Fruit fly (Drosophila melanogaster) whole organism, embryonic: ENCODE measurements around the gene CG15170.

Experiments
- BtbVII ChIP-seq: fragments of 200-800 bp; sonication (Bioruptor generic); optimal IDR thresholded peaks from 3 replicates; lab custom pipeline; 2017; ENCODE audit warnings: missing biosample characterization, mild to moderate bottlenecking, missing genetic modification characterization
- Bteb2 ChIP-seq: fragments of 200-800 bp; sonication (Bioruptor generic); optimal IDR thresholded peaks from 2 replicates; lab custom pipeline; 2016; ENCODE audit warnings: missing biosample characterization, missing genetic modification characterization
- CG10543 ChIP-seq: fragments of 200-800 bp; sonication (Bioruptor generic); optimal IDR thresholded peaks from 3 replicates; lab custom pipeline; 2017; ENCODE audit warnings: missing biosample characterization, mild to moderate bottlenecking, missing genetic modification characterization, moderate library complexity
- CG12104 ChIP-seq: fragments of 200-800 bp; sonication (Bioruptor generic); optimal IDR thresholded peaks from 3 replicates; lab custom pipeline; 2016; ENCODE audit warnings: missing biosample characterization, missing genetic modification characterization
- CG12219 ChIP-seq: fragments of 200-800 bp; sonication (Bioruptor generic); optimal IDR thresholded peaks from 3 replicates; lab custom pipeline; 2018; ENCODE audit warnings: missing biosample characterization, mild to moderate bottlenecking, missing genetic modification characterization
- CG13296 ChIP-seq: fragments of 200-800 bp; sonication (Bioruptor generic); optimal IDR thresholded peaks from 3 replicates; lab custom pipeline; 2018; ENCODE audit warnings: missing biosample characterization, mild to moderate bottlenecking, missing genetic modification characterization
- CG13624 ChIP-seq: fragments of 200-800 bp; sonication (Bioruptor generic); optimal IDR thresholded peaks from 2 replicates; lab custom pipeline; 2016; ENCODE audit warnings: missing biosample characterization, missing genetic modification characterization
- CG14014 ChIP-seq: fragments of 200-800 bp; sonication (Bioruptor generic); IDR thresholded peaks from 2 replicates; pipeline ENCODE4 v1.3.6; 2022; ENCODE audit warnings: missing biosample characterization, missing genetic modification characterization
- CG14667 ChIP-seq: fragments of 200-800 bp; sonication (Bioruptor generic); IDR thresholded peaks from 2 replicates; pipeline ENCODE4 v1.3.6; 2022; ENCODE audit warnings: missing biosample characterization, missing genetic modification characterization
- CG15514 ChIP-seq: fragments of 200-800 bp; sonication (Bioruptor generic); optimal IDR thresholded peaks from 3 replicates; lab custom pipeline; 2017; ENCODE audit warnings: missing biosample characterization, missing genetic modification characterization, mild to moderate bottlenecking, moderate library complexity, missing genetic modification reagents
- CG2116 ChIP-seq: fragments of 200-800 bp; sonication (Bioruptor generic); optimal IDR thresholded peaks from 3 replicates; lab custom pipeline; 2018; ENCODE audit warnings: missing biosample characterization, mild to moderate bottlenecking, missing genetic modification characterization
- CG2875 ChIP-seq: fragments of 200-800 bp; sonication (Bioruptor generic); optimal IDR thresholded peaks from 2 replicates; lab custom pipeline; 2017; ENCODE audit warnings: missing biosample characterization, mild to moderate bottlenecking, missing genetic modification characterization, missing genetic modification reagents
- CG31441 ChIP-seq: fragments of 200-800 bp; sonication (Bioruptor generic); IDR thresholded peaks from 2 replicates; pipeline ENCODE4 v1.3.6; 2022; ENCODE audit warnings: missing biosample characterization, missing genetic modification characterization
- CG33557 ChIP-seq: fragments of 200-800 bp; sonication (Bioruptor generic); optimal IDR thresholded peaks from 2 replicates; lab custom pipeline; 2019; ENCODE audit warnings: missing biosample characterization, mild to moderate bottlenecking, missing genetic modification characterization, moderate library complexity
- CG3726 ChIP-seq: fragments of 200-800 bp; sonication (Bioruptor generic); IDR thresholded peaks from 3 replicates; pipeline ENCODE4, ENCODE4 v1.3.6; 2022; ENCODE audit warnings: missing biosample characterization, missing genetic modification characterization
- CG4707 ChIP-seq: fragments of 200-800 bp; sonication (Bioruptor generic); optimal IDR thresholded peaks from 2 replicates; lab custom pipeline; 2018; ENCODE audit warnings: missing biosample characterization, mild to moderate bottlenecking, missing genetic modification characterization, moderate library complexity
- CG6175 ChIP-seq: fragments of 200-800 bp; sonication (Bioruptor generic); IDR thresholded peaks from 3 replicates; pipeline ENCODE4 v1.3.6; 2022; ENCODE audit warnings: missing biosample characterization, missing genetic modification characterization
- CG8924 ChIP-seq: fragments of 200-800 bp; optimal IDR thresholded peaks from 3 replicates; lab custom pipeline; 2019; ENCODE audit warnings: missing biosample characterization, mild to moderate bottlenecking, missing genetic modification characterization, moderate library complexity
- CG9437 ChIP-seq: fragments of 200-800 bp; sonication (Bioruptor generic); optimal IDR thresholded peaks from 2 replicates; lab custom pipeline; 2018; ENCODE audit warnings: missing biosample characterization, mild to moderate bottlenecking, missing genetic modification characterization
- CG9797 ChIP-seq: fragments of 200-800 bp; sonication (Bioruptor generic); optimal IDR thresholded peaks from 3 replicates; lab custom pipeline; 2018; ENCODE audit warnings: missing biosample characterization, mild to moderate bottlenecking, missing genetic modification characterization
- Dp ChIP-seq: fragments of 200-800 bp; sonication (Bioruptor generic); optimal IDR thresholded peaks from 2 replicates; lab custom pipeline; 2018; ENCODE audit warnings: missing biosample characterization, mild to moderate bottlenecking, missing genetic modification characterization, moderate library complexity
- Dref ChIP-seq: fragments of 200-800 bp; sonication (Bioruptor generic); IDR thresholded peaks from 2 replicates; pipeline ENCODE4 v1.3.6; 2022; ENCODE audit warnings: missing biosample characterization, missing genetic modification characterization
- E2f1 ChIP-seq: fragments of 200-800 bp; sonication (Bioruptor generic); IDR thresholded peaks from 2 replicates; pipeline ENCODE4 v1.3.6; 2022; ENCODE audit warnings: missing biosample characterization, missing genetic modification characterization
- Hr3 ChIP-seq: fragments of 200-800 bp; sonication (Bioruptor generic); optimal IDR thresholded peaks from 3 replicates; lab custom pipeline; 2016; ENCODE audit warnings: missing biosample characterization, missing genetic modification characterization
- Lhr ChIP-seq: fragments of 200-800 bp; sonication (Bioruptor generic); optimal IDR thresholded peaks from 3 replicates; lab custom pipeline; 2017; ENCODE audit warnings: mild to moderate bottlenecking, missing biosample characterization, missing genetic modification reagents, missing genetic modification characterization
- Lpt ChIP-seq: fragments of >200 bp; optimal IDR thresholded peaks from 2 replicates; lab custom pipeline; 2018; ENCODE audit warnings: missing biosample characterization, missing genetic modification characterization
- NFAT ChIP-seq: fragments of 200-800 bp; sonication (Bioruptor generic); IDR thresholded peaks from 2 replicates; pipeline ENCODE4 v1.3.6; 2022; ENCODE audit warnings: missing biosample characterization, missing genetic modification characterization
- Nf-YA ChIP-seq: fragments of 200-800 bp; sonication (Bioruptor generic); IDR thresholded peaks from 2 replicates; pipeline ENCODE4 v1.3.6; 2022; ENCODE audit warnings: missing biosample characterization, missing genetic modification characterization
- NfI ChIP-seq: fragments of 200-800 bp; sonication (Bioruptor generic); optimal IDR thresholded peaks from 3 replicates; lab custom pipeline; 2018; ENCODE audit warnings: missing biosample characterization, mild to moderate bottlenecking, missing genetic modification characterization, moderate library complexity
- Oaz ChIP-seq: fragments of 200-800 bp; sonication (Bioruptor generic); IDR thresholded peaks from 2 replicates; pipeline ENCODE4 v1.3.6; 2022; ENCODE audit warnings: missing biosample characterization, missing genetic modification characterization
- ash1 ChIP-seq: fragments of 200-800 bp; sonication (Bioruptor generic); optimal IDR thresholded peaks from 2 replicates; lab custom pipeline; 2018; ENCODE audit warnings: missing biosample characterization, mild to moderate bottlenecking, missing genetic modification characterization
- bcd ChIP-seq: fragments of 200-800 bp; sonication (Bioruptor generic); optimal IDR thresholded peaks from 2 replicates; lab custom pipeline; 2017; ENCODE audit warnings: missing biosample characterization, mild to moderate bottlenecking, missing genetic modification characterization
- bowl ChIP-seq: fragments of 200-800 bp; sonication (Bioruptor generic); IDR thresholded peaks from 2 replicates; pipeline ENCODE4 v1.3.6; 2022; ENCODE audit warnings: missing biosample characterization, missing genetic modification characterization
- btn ChIP-seq: fragments of 200-800 bp; sonication (Bioruptor generic); optimal IDR thresholded peaks from 2 replicates; lab custom pipeline; 2016; ENCODE audit warnings: missing biosample characterization, missing genetic modification characterization
- dmrt11E ChIP-seq: fragments of 200-800 bp; sonication (Bioruptor generic); optimal IDR thresholded peaks from 3 replicates; lab custom pipeline; 2018; ENCODE audit warnings: missing biosample characterization, mild to moderate bottlenecking, missing genetic modification characterization, moderate library complexity
- dmrt99B ChIP-seq: fragments of 200-800 bp; sonication (Bioruptor generic); optimal IDR thresholded peaks from 2 replicates; lab custom pipeline; 2018; ENCODE audit warnings: missing biosample characterization, mild to moderate bottlenecking, missing genetic modification characterization, moderate library complexity
- eyg ChIP-seq: fragments of 200-800 bp; sonication (Bioruptor generic); optimal IDR thresholded peaks from 3 replicates; lab custom pipeline; 2016; ENCODE audit warnings: missing biosample characterization, missing genetic modification characterization
- gfzf ChIP-seq: fragments of 200-800 bp; sonication (Bioruptor generic); optimal IDR thresholded peaks from 2 replicates; lab custom pipeline; 2016; ENCODE audit warnings: missing biosample characterization, mild to moderate bottlenecking, missing genetic modification characterization, moderate library complexity
- jigr1 ChIP-seq: fragments of 200-800 bp; sonication (Bioruptor generic); IDR thresholded peaks from 3 replicates; pipeline ENCODE4 v1.3.6; 2022; ENCODE audit warnings: missing biosample characterization, missing genetic modification characterization
- kay ChIP-seq: fragments of 200-800 bp; sonication (Bioruptor generic); optimal IDR thresholded peaks from 2 replicates; lab custom pipeline; 2016; ENCODE audit warnings: missing biosample characterization, missing genetic modification characterization
- lbe ChIP-seq: fragments of 200-800 bp; sonication (Bioruptor generic); optimal IDR thresholded peaks from 2 replicates; lab custom pipeline; 2016; ENCODE audit warnings: missing biosample characterization, mild to moderate bottlenecking, missing genetic modification characterization
- lilli ChIP-seq: fragments of 200-800 bp; sonication (Bioruptor generic); optimal IDR thresholded peaks from 3 replicates; lab custom pipeline; 2016; ENCODE audit warnings: missing biosample characterization, missing genetic modification characterization
- mam ChIP-seq: fragments of 200-800 bp; sonication (Bioruptor generic); optimal IDR thresholded peaks from 3 replicates; lab custom pipeline; 2016; ENCODE audit warnings: missing biosample characterization, missing genetic modification characterization
- oc ChIP-seq: fragments of 200-800 bp; sonication (Bioruptor generic); optimal IDR thresholded peaks from 2 replicates; lab custom pipeline; 2018; ENCODE audit warnings: missing biosample characterization, mild to moderate bottlenecking, missing genetic modification characterization, moderate library complexity
- org-1 ChIP-seq: fragments of 200-800 bp; sonication (Bioruptor generic); optimal IDR thresholded peaks from 2 replicates; lab custom pipeline; 2017; ENCODE audit warnings: missing biosample characterization, missing genetic modification characterization
- peb ChIP-seq: fragments of 200-800 bp; sonication (Bioruptor generic); IDR thresholded peaks from 2 replicates; pipeline ENCODE4 v1.3.6; 2022; ENCODE audit warnings: missing biosample characterization, missing genetic modification characterization
- pita ChIP-seq: fragments of 200-800 bp; sonication (Bioruptor generic); optimal IDR thresholded peaks from 2 replicates; lab custom pipeline; 2017; ENCODE audit warnings: missing biosample characterization, mild to moderate bottlenecking, missing genetic modification characterization
- row ChIP-seq: fragments of 200-800 bp; sonication (Bioruptor generic); IDR thresholded peaks from 3 replicates; pipeline ENCODE4 v1.3.6; 2022; ENCODE audit warnings: missing biosample characterization, missing genetic modification characterization
- slbo ChIP-seq: fragments of 200-800 bp; sonication (Bioruptor generic); IDR thresholded peaks from 2 replicates; pipeline ENCODE4 v1.3.6; 2022; ENCODE audit warnings: missing biosample characterization, missing genetic modification characterization
- so ChIP-seq: fragments of 200-800 bp; sonication (Bioruptor generic); IDR thresholded peaks from 3 replicates; pipeline ENCODE4 v1.3.6; 2022; ENCODE audit warnings: missing biosample characterization, missing genetic modification characterization
- twi ChIP-seq: fragments of 200-800 bp; optimal IDR thresholded peaks from 2 replicates; lab custom pipeline; 2019; ENCODE audit warnings: missing biosample characterization, mild to moderate bottlenecking, missing genetic modification characterization, moderate library complexity
- yki ChIP-seq: fragments of >200 bp; optimal IDR thresholded peaks from 3 replicates; lab custom pipeline; 2018

Gene CG15170

DNA sequence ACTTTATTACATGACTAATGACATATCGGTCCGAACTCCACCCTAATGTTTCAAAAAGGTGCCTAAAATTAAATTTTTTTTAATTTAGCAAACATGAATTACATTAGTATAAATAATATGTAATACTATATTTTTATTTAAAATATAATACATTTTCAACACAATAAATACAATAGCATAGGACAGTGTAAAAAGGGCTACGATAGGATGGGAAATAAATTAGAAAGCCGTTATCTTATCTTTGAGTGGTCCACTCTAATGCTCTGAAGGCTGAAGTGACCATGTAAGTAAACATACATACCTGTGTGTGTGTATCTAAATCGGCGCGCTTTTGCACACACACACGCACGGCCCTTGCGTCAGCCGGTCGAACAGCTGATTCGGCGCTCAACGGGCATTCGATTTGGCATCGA is 12.9 kb upstream of the CG15170 start, which contains the start of gene CG31793 (continued):
- peak; percentile 25 for TF ChIP-seq lilli
- TF ChIP-seq kay (GFP tag; lab: Kevin White, UChicago) = no peak
- TF ChIP-seq Dref (GFP tag; lab: Robert Waterston, UW) = no peak
- TF ChIP-seq Bteb2 (GFP tag; lab: Kevin White, UChicago) = no peak
- TF ChIP-seq row (GFP tag; lab: Robert Waterston, UW) = peak; percentile 67
- TF ChIP-seq NFAT = peak; percentile 41; the same call in 1 of the 2 replicates
- no peak for TF ChIP-seq org-1 (GFP tag; lab: Kevin White, UChicago)
- peak; percentile 67 for TF ChIP-seq CG8924 (tag; lab: Kevin White, UChicago)
- TF ChIP-seq eyg (GFP tag; lab: Kevin White, UChicago) = no peak
- peak; percentile 40 for TF ChIP-seq CG9437 (GFP tag; lab: Kevin White, UChicago)
- peak; percentile 68 for TF ChIP-seq CG31441 (GFP tag; lab: Robert Waterston, UW)
- no peak for TF ChIP-seq CG14667
- peak; percentile 65 for TF ChIP-seq BtbVII (GFP tag; lab: Kevin White, UChicago)
- TF ChIP-seq E2f1 (GFP tag; lab: Robert Waterston, UW) = peak; percentile 25; the same call in 1 of the 2 replicates
- no peak for TF ChIP-seq dmrt11E (tag; lab: Kevin White, UChicago)
- no peak for TF ChIP-seq Lpt (GFP tag; lab: Kevin White, UChicago)
- no peak for TF ChIP-seq peb
- TF ChIP-seq jigr1 = no peak
- TF ChIP-seq CG3726 (GFP tag; lab: Robert Waterston, UW) = no peak
- TF ChIP-seq pita (GFP tag; lab: Kevin White, UChicago) = no peak
- TF ChIP-seq btn (GFP tag; lab: Kevin White, UChicago) = no peak
- TF ChIP-seq CG2116 (GFP tag; lab: Kevin White, UChicago) = peak; percentile 1
- peak; percentile 58 for TF ChIP-seq dmrt99B (tag; lab: Kevin White, UChicago)
- peak; percentile 10 for TF ChIP-seq CG12104 (GFP tag; lab: Kevin White, UChicago)
- peak; percentile 58 for TF ChIP-seq NfI
- TF ChIP-seq mam (GFP tag; lab: Kevin White, UChicago) = no peak
- TF ChIP-seq CG6175 = no peak
- TF ChIP-seq Nf-YA = no peak
- TF ChIP-seq bcd = peak; percentile 31
- no peak for TF ChIP-seq CG9797 (GFP tag; lab: Kevin White, UChicago)
- TF ChIP-seq Lhr (GFP tag; lab: Kevin White, UChicago) = no peak
- TF ChIP-seq CG12219 = peak; percentile 7
- no peak for TF ChIP-seq oc (tag; lab: Kevin White, UChicago)
- no peak for TF ChIP-seq yki (lab: Kevin White, UChicago)
- TF ChIP-seq CG13296 (GFP tag; lab: Kevin White, UChicago) = peak; percentile 76
- peak; percentile 24 for TF ChIP-seq Hr3 (GFP tag; lab: Kevin White, UChicago)
- TF ChIP-seq so (GFP tag; lab: Robert Waterston, UW) = no peak
- TF ChIP-seq ash1 (GFP tag; lab: Kevin White, UChicago) = no peak
- TF ChIP-seq CG10543 (GFP tag; lab: Kevin White, UChicago) = peak; percentile 67
- peak; percentile 47; the same call in 1 of the 2 replicates for TF ChIP-seq slbo (GFP tag; lab: Robert Waterston, UW)
- peak; percentile 2 for TF ChIP-seq CG13624 (GFP tag; lab: Kevin White, UChicago)
- TF ChIP-seq Oaz (GFP tag; lab: Robert Waterston, UW) = no peak
- peak; percentile 3 for TF ChIP-seq Dp
- peak; percentile 59 for TF ChIP-seq CG15514 (GFP tag; lab: Kevin White, UChicago)
- TF ChIP-seq CG2875 (GFP tag; lab: Kevin White, UChicago) = no peak
- no peak for TF ChIP-seq bowl (GFP tag; lab: Robert Waterston, UW)
- TF ChIP-seq lbe (GFP tag; lab: Kevin White, UChicago) = peak; percentile 54
- no peak for TF ChIP-seq CG4707 (GFP tag; lab: Kevin White, UChicago)
- TF ChIP-seq CG14014 = peak; percentile 56; the same call in 1 of the 2 replicates
- TF ChIP-seq gfzf (GFP tag; lab: Kevin White, UChicago) = no peak
- TF ChIP-seq CG33557 (GFP tag; lab: Kevin White, UChicago) = no peak
- TF ChIP-seq twi = no peak
